Worm (Caenorhabditis elegans) whole organism, L4 larva: ENCODE data around the gene R02D5.3.
A peak's percentile ranks its signal among the peaks of the same experiment; 100 is the strongest.

Experiments used
- F10B5.3 ChIP-seq: sonication (generic microtip); optimal IDR thresholded peaks from 2 replicates; lab custom pipeline; 2016; ENCODE audit warnings: mild to moderate bottlenecking, missing genetic modification characterization, missing compliant biosample characterization
- F26F4.8 ChIP-seq: fragments of 200-800 bp; sonication (Bioruptor generic); conservative IDR thresholded peaks from 2 replicates; pipeline ENCODE4 v1.3.6; 2022; ENCODE audit warnings: missing genetic modification characterization, missing compliant biosample characterization
- F49E8.2 ChIP-seq: sonication (generic microtip); optimal IDR thresholded peaks from 2 replicates; lab custom pipeline; 2016; ENCODE audit warnings: missing compliant biosample characterization, mild to moderate bottlenecking, missing genetic modification characterization, borderline replicate concordance
- T26A8.4 ChIP-seq: fragments of 200-800 bp; sonication (Bioruptor generic); IDR thresholded peaks from 2 replicates; pipeline ENCODE4 v1.3.6; 2022; ENCODE audit warnings: missing genetic modification characterization, missing compliant biosample characterization
- Y48G9A.11 ChIP-seq: fragments of 200-800 bp; sonication (Bioruptor generic); IDR thresholded peaks from 2 replicates; pipeline ENCODE4 v1.3.6; 2022; ENCODE audit warnings: missing genetic modification reagents, missing genetic modification characterization, missing compliant biosample characterization
- ceh-20 ChIP-seq: fragments of 200-800 bp; sonication (Bioruptor generic); IDR thresholded peaks from 2 replicates; pipeline ENCODE4 v1.3.6; 2022; ENCODE audit warnings: missing genetic modification reagents, missing genetic modification characterization, missing compliant biosample characterization
- ceh-44 ChIP-seq: fragments of 200-800 bp; sonication (Bioruptor generic); IDR thresholded peaks from 2 replicates; pipeline ENCODE4 v1.3.6; 2022; ENCODE audit warnings: missing genetic modification reagents, missing genetic modification characterization, missing compliant biosample characterization
- daf-12 ChIP-seq: fragments of 150-350 bp; optimal IDR thresholded peaks from 2 replicates; lab custom pipeline; 2014; ENCODE audit warnings: missing biosample characterization, missing genetic modification reagents, missing genetic modification characterization
- daf-16 ChIP-seq, 3 experiments: sonication (generic microtip); optimal IDR thresholded peaks; 2 replicates each; lab custom pipeline; 2016 to 2017; ENCODE audit warnings: missing genetic modification characterization in 3 of 3, missing genetic modification reagents in 3 of 3, mild to moderate bottlenecking in 2 of 3, missing compliant biosample characterization in 2 of 3, missing biosample characterization in 1 of 3, moderate library complexity in 1 of 3
- dmd-6 ChIP-seq: fragments of 200-800 bp; sonication (Bioruptor generic); IDR thresholded peaks from 2 replicates; pipeline ENCODE4 v1.3.6; 2022; ENCODE audit warnings: missing genetic modification reagents, missing genetic modification characterization, missing compliant biosample characterization
- dmd-8 ChIP-seq: fragments of 200-800 bp; sonication (Bioruptor generic); IDR thresholded peaks from 2 replicates; pipeline ENCODE4 v1.3.6; 2022; ENCODE audit warnings: missing genetic modification characterization, missing compliant biosample characterization
- dmd-9 ChIP-seq: fragments of 200-800 bp; sonication (Bioruptor generic); IDR thresholded peaks from 2 replicates; pipeline ENCODE4 v1.3.6; 2022; ENCODE audit warnings: missing genetic modification reagents, missing genetic modification characterization, missing compliant biosample characterization
- dpl-1 ChIP-seq: fragments of 150-350 bp; optimal IDR thresholded peaks from 2 replicates; lab custom pipeline; 2014; ENCODE audit warnings: missing biosample characterization, missing genetic modification reagents, missing genetic modification characterization
- dve-1 ChIP-seq: sonication (generic microtip); optimal IDR thresholded peaks from 2 replicates; lab custom pipeline; 2017; ENCODE audit warnings: antibody characterized with exemption, mild to moderate bottlenecking, missing genetic modification characterization, missing compliant biosample characterization; ENCODE audit not compliant: insufficient read depth
- egl-43 ChIP-seq: fragments of 200-800 bp; sonication (Bioruptor generic); IDR thresholded peaks from 2 replicates; pipeline ENCODE4 v1.3.6; 2022; ENCODE audit warnings: missing genetic modification reagents, missing genetic modification characterization, missing compliant biosample characterization
- hlh-11 ChIP-seq: fragments of 200-800 bp; sonication (Bioruptor generic); optimal IDR thresholded peaks from 2 replicates; lab custom pipeline; 2018; ENCODE audit warnings: mild to moderate bottlenecking, missing genetic modification characterization, missing compliant biosample characterization
- hmg-1.1 ChIP-seq: fragments of 200-800 bp; sonication (Bioruptor generic); IDR thresholded peaks from 2 replicates; pipeline ENCODE4 v1.3.6; 2022; ENCODE audit warnings: missing genetic modification reagents, missing genetic modification characterization, missing compliant biosample characterization
- lin-29 ChIP-seq: fragments of 200-800 bp; sonication (Bioruptor generic); IDR thresholded peaks from 2 replicates; pipeline ENCODE4 v1.3.6; 2022; ENCODE audit warnings: missing genetic modification reagents, missing genetic modification characterization, missing compliant biosample characterization
- lin-38 ChIP-seq: fragments of 200-800 bp; sonication (Bioruptor generic); IDR thresholded peaks from 2 replicates; pipeline ENCODE4 v1.3.6; 2022; ENCODE audit warnings: missing genetic modification reagents, missing genetic modification characterization, missing compliant biosample characterization
- lir-3 ChIP-seq: sonication (generic microtip); optimal IDR thresholded peaks from 2 replicates; lab custom pipeline; 2016; ENCODE audit warnings: mild to moderate bottlenecking, missing genetic modification characterization, missing compliant biosample characterization
- madf-5 ChIP-seq, 2 experiments: fragments of 200-800 bp; sonication (Bioruptor generic); IDR thresholded peaks; 2 replicates each; pipeline ENCODE4 v1.3.6; 2022; ENCODE audit warnings: missing compliant biosample characterization in 2 of 2, missing genetic modification characterization in 2 of 2
- madf-9 ChIP-seq: fragments of 200-800 bp; sonication (Bioruptor generic); conservative IDR thresholded peaks from 2 replicates; pipeline ENCODE4 v1.3.6; 2022; ENCODE audit warnings: missing genetic modification reagents, missing genetic modification characterization, missing compliant biosample characterization
- mdl-1 ChIP-seq, 2 experiments: fragments of 150-350 bp in 1 of 2; sonication (generic microtip) in 1 of 2; optimal IDR thresholded peaks; 2 replicates each; lab custom pipeline; 2014 to 2017; ENCODE audit warnings: missing biosample characterization in 2 of 2, missing genetic modification characterization in 2 of 2
- mdt-29 ChIP-seq: fragments of 200-800 bp; sonication (Bioruptor generic); IDR thresholded peaks from 2 replicates; pipeline ENCODE4 v1.3.6; 2022; ENCODE audit warnings: missing genetic modification reagents, missing genetic modification characterization, missing compliant biosample characterization
- mes-2 ChIP-seq: sonication (generic microtip); optimal IDR thresholded peaks from 2 replicates; lab custom pipeline; 2016; ENCODE audit warnings: missing genotype, mild to moderate bottlenecking, missing genetic modification characterization, missing compliant biosample characterization; ENCODE audit not compliant: poor library complexity, severe bottlenecking
- mxl-2 ChIP-seq: fragments of 200-800 bp; sonication (Bioruptor generic); conservative IDR thresholded peaks from 2 replicates; pipeline ENCODE4 v1.3.6; 2022; ENCODE audit warnings: missing genetic modification reagents, missing genetic modification characterization, missing compliant biosample characterization
- nhr-102 ChIP-seq: sonication (generic microtip); optimal IDR thresholded peaks from 2 replicates; lab custom pipeline; 2016; ENCODE audit warnings: mild to moderate bottlenecking, missing genetic modification characterization, moderate library complexity, missing compliant biosample characterization
- nhr-25 ChIP-seq: sonication (generic microtip); optimal IDR thresholded peaks from 2 replicates; lab custom pipeline; 2017; ENCODE audit warnings: missing genetic modification characterization, mild to moderate bottlenecking, missing compliant biosample characterization, antibody characterized with exemption, moderate library complexity, borderline replicate concordance; ENCODE audit not compliant: insufficient read depth
- nhr-41 ChIP-seq: fragments of 200-800 bp; sonication (Bioruptor generic); IDR thresholded peaks from 2 replicates; pipeline ENCODE4 v1.3.6; 2022; ENCODE audit warnings: missing genetic modification reagents, missing genetic modification characterization, missing compliant biosample characterization
- nhr-42 ChIP-seq: fragments of 200-800 bp; sonication (Bioruptor generic); IDR thresholded peaks from 2 replicates; pipeline ENCODE4 v1.3.6; 2022; ENCODE audit warnings: missing genetic modification characterization, missing compliant biosample characterization
- nhr-48 ChIP-seq: sonication (generic microtip); optimal IDR thresholded peaks from 2 replicates; lab custom pipeline; 2016; ENCODE audit warnings: mild to moderate bottlenecking, missing genetic modification characterization, missing compliant biosample characterization
- nhr-6 ChIP-seq: fragments of 150-350 bp; optimal IDR thresholded peaks from 2 replicates; lab custom pipeline; 2014; ENCODE audit warnings: missing biosample characterization, missing genetic modification characterization
- pha-4 ChIP-seq, 2 experiments: fragments of 150-350 bp in 1 of 2; fragments of 200-800 bp in 1 of 2; sonication (Bioruptor generic) in 1 of 2; IDR thresholded peaks in 1 of 2; optimal IDR thresholded peaks in 1 of 2; 2 replicates each; pipeline versions ENCODE4 v1.3.6 to Lab custom; 2014 to 2022; ENCODE audit warnings: missing genetic modification characterization in 2 of 2, missing genetic modification reagents in 2 of 2, missing biosample characterization in 1 of 2, missing compliant biosample characterization in 1 of 2
- php-3 ChIP-seq: fragments of 200-800 bp; sonication (Bioruptor generic); IDR thresholded peaks from 2 replicates; pipeline ENCODE4 v1.3.6; 2022; ENCODE audit warnings: missing genetic modification reagents, missing genetic modification characterization, missing compliant biosample characterization
- saeg-2 ChIP-seq: fragments of 200-800 bp; sonication (Bioruptor generic); IDR thresholded peaks from 2 replicates; pipeline ENCODE4 v1.3.6; 2022; ENCODE audit warnings: missing genetic modification reagents, missing genetic modification characterization, missing compliant biosample characterization
- sdz-12 ChIP-seq: fragments of 200-800 bp; sonication (Bioruptor generic); optimal IDR thresholded peaks from 2 replicates; lab custom pipeline; 2018; ENCODE audit warnings: mild to moderate bottlenecking, missing genetic modification characterization, missing compliant biosample characterization
- set-16 ChIP-seq: fragments of 200-800 bp; sonication (Bioruptor generic); IDR thresholded peaks from 2 replicates; pipeline ENCODE4 v1.3.6; 2022; ENCODE audit warnings: missing genetic modification reagents, missing genetic modification characterization, missing compliant biosample characterization
- skn-1 ChIP-seq: fragments of 150-350 bp; optimal IDR thresholded peaks from 2 replicates; lab custom pipeline; 2014; ENCODE audit warnings: missing biosample characterization, missing genetic modification characterization
- snpc-1.2 ChIP-seq: fragments of 200-800 bp; sonication (Bioruptor generic); IDR thresholded peaks from 2 replicates; pipeline ENCODE4 v1.3.6; 2022; ENCODE audit warnings: missing genetic modification reagents, missing genetic modification characterization, missing compliant biosample characterization
- snpc-4 ChIP-seq: fragments of 150-350 bp; optimal IDR thresholded peaks from 2 replicates; lab custom pipeline; 2014; ENCODE audit warnings: missing biosample characterization, missing genetic modification characterization
- spr-1 ChIP-seq: sonication (generic microtip); optimal IDR thresholded peaks from 2 replicates; lab custom pipeline; 2016; ENCODE audit warnings: mild to moderate bottlenecking, missing genetic modification characterization, missing compliant biosample characterization

The R02D5.3 gene

DNA sequence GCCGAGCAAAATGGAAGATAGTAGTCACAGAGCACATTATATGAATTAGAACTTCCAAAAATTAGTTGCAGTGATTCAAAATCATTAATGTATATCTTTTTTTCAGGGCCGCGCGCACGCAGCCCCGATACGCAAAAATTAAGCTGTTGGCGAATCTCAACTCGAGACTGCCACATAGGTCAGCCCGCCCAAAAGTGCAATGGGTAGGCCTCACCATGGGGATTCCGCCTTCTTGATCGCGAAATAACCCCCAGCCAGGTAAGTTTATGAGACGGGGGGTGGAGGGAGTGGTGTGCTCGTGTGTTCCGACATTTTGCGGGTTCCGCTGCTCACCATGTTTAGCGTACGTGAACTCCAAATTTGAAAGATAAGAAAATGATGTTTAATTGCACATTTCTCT lies 19.9 kb upstream of the R02D5.3 start, which contains the start of gene F08H9.3:
F08H9.3 (minus strand) TSS at position 252 of the 400 bp plus-strand sequence.
- TF ChIP-seq dmd-8 (GFP tag; lab: Robert Waterston, UW) (0 out of 2 replicates have a peak, but pooled peaks have one; percentile 38), hmg-1.1 (GFP tag; lab: Robert Waterston, UW) (0 out of 2 replicates have a peak, but pooled peaks have one; percentile 30), nhr-48 (peak; percentile 46), php-3 (GFP tag; lab: Robert Waterston, UW) (peak; percentile 58; the same call in 1 of the 2 replicates), F10B5.3 (tag; lab: Kevin White, UChicago) (peak; percentile 28), dmd-6 (GFP tag; lab: Robert Waterston, UW) (peak; percentile 43), T26A8.4 (GFP tag; lab: Robert Waterston, UW) (peak; percentile 79), nhr-102 (tag; lab: Kevin White, UChicago) (peak; percentile 70), Y48G9A.11 (GFP tag; lab: Robert Waterston, UW) (peak; percentile 67), dmd-9 (0 out of 2 replicates have a peak, but pooled peaks have one; percentile 20), madf-5 (GFP tag; IDR thresholded peaks at IDR 0.05; lab: Robert Waterston, UW) (0 out of 4 replicates have a peak, but pooled peaks of 1 of the 2 experiments have one; percentile 18), hlh-11 (tag; lab: Kevin White, UChicago) (peak; percentile 24), egl-43 (GFP tag; lab: Robert Waterston, UW) (peak; percentile 76), nhr-42 (GFP tag; lab: Robert Waterston, UW) (0 out of 2 replicates have a peak, but pooled peaks have one; percentile 30), mdt-29 (GFP tag; lab: Robert Waterston, UW) (0 out of 2 replicates have a peak, but pooled peaks have one; percentile 36), F49E8.2 (peak; percentile 63), lin-38 (GFP tag; lab: Robert Waterston, UW) (peak; percentile 64), spr-1 (peak; percentile 59), nhr-41 (GFP tag; lab: Robert Waterston, UW) (0 out of 2 replicates have a peak, but pooled peaks have one; percentile 37), dve-1 (tag; lab: Kevin White, UChicago) (peak; percentile 76), saeg-2 (0 out of 2 replicates have a peak, but pooled peaks have one; percentile 13), snpc-4 (tag; lab: Kevin White, UChicago) (peak; percentile 69), set-16 (GFP tag; lab: Robert Waterston, UW) (peak; percentile 54), snpc-1.2 (GFP tag; lab: Robert Waterston, UW) (peak; percentile 73), ceh-44 (GFP tag; lab: Robert Waterston, UW) (peak; percentile 87), mes-2 (tag; lab: Kevin White, UChicago) (peak; percentile 24), daf-16 (GFP tag; optimal IDR thresholded peaks at IDR 0.05; lab: Kevin White, UChicago) (peak in 1 of 2 experiments; percentile 60), daf-16 (tag; optimal IDR thresholded peaks at IDR 0.05; lab: Kevin White, UChicago) (peak; percentile 50)
- TF ChIP-seq, all 104 proteins: peak for 27; not testable (repeated sequence) for 77

DNA sequence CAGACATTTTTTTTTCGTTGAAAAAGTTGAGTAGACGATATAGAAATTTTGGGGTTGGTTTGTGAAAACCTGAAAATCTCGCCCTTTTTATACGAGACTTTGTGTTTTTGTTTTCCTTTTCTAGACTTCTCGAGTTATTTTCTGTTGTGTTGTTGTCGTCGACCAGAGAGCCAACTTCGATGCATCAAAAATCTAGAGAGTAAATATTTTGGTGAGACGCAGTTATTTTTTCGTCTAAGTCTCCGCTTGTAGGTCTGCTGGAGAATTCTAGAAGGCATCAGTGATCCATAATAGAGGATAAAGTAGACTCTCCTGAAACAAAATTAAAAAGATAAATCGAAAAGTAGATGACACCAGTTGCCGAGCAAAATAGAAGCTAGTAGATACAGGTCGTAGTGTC lies 18.6 kb upstream of the R02D5.3 start, which contains the start of gene F08H9.4:
F08H9.4 (minus strand) TSS at position 61 of the 400 bp plus-strand sequence.
- TF ChIP-seq nhr-25, result no peak
- no peak for TF ChIP-seq sdz-12 (GFP tag; lab: Kevin White, UChicago)
- TF ChIP-seq nhr-42 (GFP tag; lab: Robert Waterston, UW), result no peak
- TF ChIP-seq snpc-1.2 (GFP tag; lab: Robert Waterston, UW), result no peak
- TF ChIP-seq set-16 (GFP tag; lab: Robert Waterston, UW), result no peak
- no peak for TF ChIP-seq pha-4 (GFP tag; IDR thresholded peaks at IDR 0.05; lab: Robert Waterston, UW)
- no peak for TF ChIP-seq pha-4 (tag; optimal IDR thresholded peaks at IDR 0.05; lab: Kevin White, UChicago)
- TF ChIP-seq daf-16 (GFP tag; optimal IDR thresholded peaks at IDR 0.05; lab: Kevin White, UChicago), result peak in 1 of 2 experiments; percentile 95
- no peak for TF ChIP-seq daf-16 (tag; optimal IDR thresholded peaks at IDR 0.05; lab: Kevin White, UChicago)
- TF ChIP-seq, all 104 proteins: peak for 1

DNA sequence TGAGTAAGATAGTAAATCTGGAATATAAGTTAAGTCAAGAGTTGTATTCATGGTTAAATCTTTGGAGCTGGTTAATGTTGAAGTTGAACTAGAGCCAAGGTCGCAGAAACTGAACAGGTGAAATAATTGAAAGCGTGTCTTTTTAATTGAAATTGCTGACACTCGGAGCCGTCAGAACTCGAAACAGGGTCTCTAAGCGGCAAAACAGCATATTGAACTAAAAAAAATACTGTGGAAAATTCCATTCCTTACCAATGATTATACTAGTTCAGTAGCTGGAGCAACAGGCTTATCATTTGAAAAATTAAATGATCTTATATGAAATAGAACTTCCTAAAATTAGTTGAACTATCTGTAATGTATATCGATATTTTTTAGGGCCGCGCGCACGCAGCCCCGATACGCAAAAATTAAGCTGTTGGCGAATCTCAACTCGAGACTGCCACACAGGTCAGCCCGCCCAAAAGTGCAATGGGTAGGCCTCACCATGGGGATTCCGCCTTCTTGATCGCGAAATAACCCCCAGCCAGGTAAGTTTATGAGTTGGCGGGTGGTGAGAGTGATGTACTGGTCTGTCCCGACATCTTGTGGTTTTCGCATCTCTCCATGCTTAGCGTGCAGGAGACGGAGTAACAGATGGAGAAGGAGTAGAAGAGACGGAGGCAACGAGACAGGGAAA lies 14.6 kb upstream of the R02D5.3 start, which contains the start of gene srz-97:
srz-97 (minus strand) TSS at position 51 of the 679 bp plus-strand sequence.
- TF ChIP-seq F26F4.8 (GFP tag; lab: Robert Waterston, UW) (no peak), nhr-6 (no peak), snpc-1.2 (GFP tag; lab: Robert Waterston, UW) (peak; percentile 85), lir-3 (tag; lab: Kevin White, UChicago) (no peak), daf-12 (no peak), dpl-1 (GFP tag; lab: Kevin White, UChicago) (no peak), madf-9 (GFP tag; lab: Robert Waterston, UW) (no peak), skn-1 (tag; lab: Kevin White, UChicago) (no peak), dve-1 (tag; lab: Kevin White, UChicago) (peak; percentile 40), mxl-2 (GFP tag; lab: Robert Waterston, UW) (no peak), ceh-20 (GFP tag; lab: Robert Waterston, UW) (0 out of 2 replicates have a peak, but pooled peaks have one; percentile 31), mdl-1 (tag; optimal IDR thresholded peaks at IDR 0.05; lab: Kevin White, UChicago) (no peak), ceh-44 (GFP tag; lab: Robert Waterston, UW) (0 out of 2 replicates have a peak, but pooled peaks have one; percentile 58), lin-29 (GFP tag; lab: Robert Waterston, UW) (no peak), php-3 (GFP tag; lab: Robert Waterston, UW) (peak; percentile 61; the same call in 1 of the 2 replicates)
